Worm (Caenorhabditis elegans) whole organism, midembryonic: ENCODE results near the gene col-185.

Experiments used
- T22C8.4 ChIP-seq: fragments of 200-800 bp; sonication (Bioruptor generic); IDR thresholded peaks from 2 replicates; pipeline ENCODE4 v1.3.6; 2022; ENCODE audit warnings: missing genetic modification characterization, missing compliant biosample characterization
- cog-1 ChIP-seq: sonication (generic microtip); optimal IDR thresholded peaks from 2 replicates; lab custom pipeline; 2016; ENCODE audit warnings: missing genetic modification characterization, missing compliant biosample characterization
- flt-1 ChIP-seq: fragments of 200-800 bp; sonication (Bioruptor generic); IDR thresholded peaks from 2 replicates; pipeline ENCODE4 v1.3.6; 2022; ENCODE audit warnings: missing genetic modification characterization, missing compliant biosample characterization
- klf-2 ChIP-seq: fragments of 200-800 bp; sonication (Bioruptor generic); conservative IDR thresholded peaks from 2 replicates; pipeline ENCODE4 v1.3.6; 2022; ENCODE audit warnings: missing genetic modification reagents, missing genetic modification characterization, missing compliant biosample characterization
- med-1 ChIP-seq: sonication (generic microtip); optimal IDR thresholded peaks from 2 replicates; lab custom pipeline; 2017; ENCODE audit warnings: missing genetic modification characterization, mild to moderate bottlenecking, missing compliant biosample characterization, antibody characterized with exemption, missing genetic modification reagents; ENCODE audit not compliant: insufficient read depth
- ref-1 ChIP-seq: fragments of 200-800 bp; sonication (Bioruptor generic); conservative IDR thresholded peaks from 2 replicates; pipeline ENCODE4 v1.3.6; 2022; ENCODE audit warnings: missing genetic modification reagents, missing genetic modification characterization, missing compliant biosample characterization
- tab-1 ChIP-seq: fragments of 200-800 bp; sonication (Bioruptor generic); IDR thresholded peaks from 2 replicates; pipeline ENCODE4 v1.3.6; 2022; ENCODE audit warnings: missing genetic modification characterization, missing compliant biosample characterization
- ztf-23 ChIP-seq: fragments of 200-800 bp; sonication (Bioruptor generic); IDR thresholded peaks from 2 replicates; pipeline ENCODE4 v1.3.6; 2022; ENCODE audit warnings: missing genetic modification reagents, missing genetic modification characterization, missing compliant biosample characterization
- ztf-29 ChIP-seq: fragments of 200-800 bp; sonication (Bioruptor generic); IDR thresholded peaks from 2 replicates; pipeline ENCODE4 v1.3.6; 2022; ENCODE audit warnings: missing genetic modification reagents, missing genetic modification characterization, missing compliant biosample characterization

col-185 gene

ce11 chrX:13526219-13527218, 15.6 kb upstream of the col-185 start:
- TF ChIP-seq ztf-29 (0 out of 2 replicates have a peak, but pooled peaks have one; percentile 45), ref-1 (no peak), cog-1 (no peak), ztf-23 (GFP tag; lab: Robert Waterston, UW) (0 out of 2 replicates have a peak, but pooled peaks have one; percentile 20), tab-1 (no peak), klf-2 (no peak), med-1 (GFP tag; lab: Kevin White, UChicago) (no peak), T22C8.4 (GFP tag; lab: Robert Waterston, UW) (no peak), flt-1 (no peak)

- no peak for TF ChIP-seq flt-1
These were observed 14.2 kb upstream of the col-185 start for ce11 chrX:13525094-13525493.

- no peak for TF ChIP-seq ztf-29
- no peak for TF ChIP-seq med-1 (GFP tag; lab: Kevin White, UChicago)
- TF ChIP-seq cog-1 = peak; percentile 64
- TF ChIP-seq flt-1 = peak; percentile 70; the same call in 1 of the 2 replicates
These were observed 8.2 kb upstream of the col-185 start, which contains the start of the genes cdk-4 and F18H3.1 for ce11 chrX:13518861-13519713. Gene cdk-4 (minus strand): TSS chrX:13518911. Gene F18H3.1 (plus strand): TSS chrX:13519663.

- TF ChIP-seq flt-1 (no peak), med-1 (GFP tag; lab: Kevin White, UChicago) (no peak), klf-2 (no peak), ref-1 (no peak), ztf-23 (GFP tag; lab: Robert Waterston, UW) (no peak), tab-1 (no peak), T22C8.4 (GFP tag; lab: Robert Waterston, UW) (peak; percentile 78), ztf-29 (no peak), cog-1 (peak; percentile 59)
These were observed 3.5 kb upstream of the col-185 start for ce11 chrX:13514384-13514783.

- peak; percentile 77 for TF ChIP-seq klf-2
- TF ChIP-seq flt-1 = peak; percentile 93
- TF ChIP-seq cog-1 = peak; percentile 70
- TF ChIP-seq tab-1 = peak; percentile 92
- TF ChIP-seq ztf-23 (GFP tag; lab: Robert Waterston, UW) = peak; percentile 91
- TF ChIP-seq ztf-29 = peak; percentile 89
- TF ChIP-seq med-1 (GFP tag; lab: Kevin White, UChicago) = peak; percentile 55
- peak; percentile 89 for TF ChIP-seq T22C8.4 (GFP tag; lab: Robert Waterston, UW)
- TF ChIP-seq ref-1 = peak; percentile 67
These were observed 899 bp upstream of the col-185 start for ce11 chrX:13511796-13512195.

ce11 chrX:13510234-13510837, 561 bp downstream of the col-185 start:
- TF ChIP-seq cog-1 = no peak
- TF ChIP-seq med-1 (GFP tag; lab: Kevin White, UChicago) = no peak
- no peak for TF ChIP-seq ref-1
- no peak for TF ChIP-seq ztf-29
- no peak for TF ChIP-seq ztf-23 (GFP tag; lab: Robert Waterston, UW)

ce11 chrX:13507233-13507632, 3.7 kb downstream of the col-185 start, which contains the start of gene H06A10.1:
Gene H06A10.1 (plus strand): TSS chrX:13507533.
- TF ChIP-seq tab-1 (no peak), klf-2 (no peak), T22C8.4 (GFP tag; lab: Robert Waterston, UW) (no peak), cog-1 (no peak), ztf-29 (no peak), ref-1 (no peak), med-1 (GFP tag; lab: Kevin White, UChicago) (no peak), flt-1 (no peak), ztf-23 (GFP tag; lab: Robert Waterston, UW) (no peak)

ce11 chrX:13506493-13506892, 4.4 kb downstream of the col-185 start:
- TF ChIP-seq med-1 (GFP tag; lab: Kevin White, UChicago) = no peak
- TF ChIP-seq klf-2 = no peak
- TF ChIP-seq flt-1 = no peak
- no peak for TF ChIP-seq cog-1
- TF ChIP-seq tab-1 = no peak
- no peak for TF ChIP-seq T22C8.4 (GFP tag; lab: Robert Waterston, UW)
- no peak for TF ChIP-seq ztf-29
- TF ChIP-seq ref-1 = no peak
- no peak for TF ChIP-seq ztf-23 (GFP tag; lab: Robert Waterston, UW)

- TF ChIP-seq flt-1 (no peak), cog-1 (no peak), ztf-29 (no peak), T22C8.4 (GFP tag; lab: Robert Waterston, UW) (no peak), klf-2 (no peak), tab-1 (no peak), ztf-23 (GFP tag; lab: Robert Waterston, UW) (no peak), med-1 (GFP tag; lab: Kevin White, UChicago) (no peak), ref-1 (no peak)
These were observed 4.9 kb downstream of the col-185 start for ce11 chrX:13506043-13506442.

ce11 chrX:13505201-13505600, 5.7 kb downstream of the col-185 start:
- TF ChIP-seq ztf-23 (GFP tag; lab: Robert Waterston, UW) (no peak), med-1 (GFP tag; lab: Kevin White, UChicago) (no peak)
